Worm (Caenorhabditis elegans): ENCODE measurements around the gene Y53F4B.18.

The Y53F4B.18 gene

ce11 chrII:15111352-15111751, 39.9 kb upstream of the Y53F4B.18 start:
- TF ChIP-seq ceh-82 (tag; optimal IDR thresholded peaks at IDR 0.05) (no peak), php-3 (GFP tag; IDR thresholded peaks at IDR 0.05) (no peak), zip-2 (tag; optimal IDR thresholded peaks at IDR 0.05) (no peak), pqm-1 (tag; optimal IDR thresholded peaks at IDR 0.05) (peak; percentile 35), madf-9 (GFP tag; conservative IDR thresholded peaks at IDR 0.05) (no peak), zfp-3 (GFP tag; conservative IDR thresholded peaks at IDR 0.05) (no peak), dmd-9 (GFP tag; IDR thresholded peaks at IDR 0.05) (no peak), nhr-41 (GFP tag; IDR thresholded peaks at IDR 0.05) (no peak), lin-15B (tag; optimal IDR thresholded peaks at IDR 0.05) (no peak), ceh-62 (tag; optimal IDR thresholded peaks at IDR 0.05) (no peak), hlh-11 (tag; optimal IDR thresholded peaks at IDR 0.05) (peak; percentile 68), pha-4 (GFP tag; IDR thresholded peaks at IDR 0.05) (no peak), pha-4 (tag; optimal IDR thresholded peaks at IDR 0.05) (no peak), unc-39 (tag; optimal IDR thresholded peaks at IDR 0.05) (no peak), dmd-8 (GFP tag; IDR thresholded peaks at IDR 0.05) (no peak), dve-1 (tag; optimal IDR thresholded peaks at IDR 0.05; ENCODE audit: insufficient read depth) (peak; percentile 66), unc-62 (GFP tag; optimal IDR thresholded peaks at IDR 0.05 in 1 of 2) (peak in 1 of 2 experiments; percentile 19), unc-62 (tag; optimal IDR thresholded peaks at IDR 0.05) (no peak), nhr-28 (tag; optimal IDR thresholded peaks at IDR 0.05) (peak; percentile 93), nhr-42 (GFP tag; IDR thresholded peaks at IDR 0.05) (peak; percentile 66; the same call in 1 of the 2 replicates), fos-1 (tag; optimal IDR thresholded peaks at IDR 0.05) (no peak), mep-1 (tag; optimal IDR thresholded peaks at IDR 0.05) (no peak), mdt-29 (GFP tag; IDR thresholded peaks at IDR 0.05) (no peak), tag-97 (GFP tag; IDR thresholded peaks at IDR 0.05) (no peak), daf-8 (GFP tag; IDR thresholded peaks at IDR 0.05) (no peak), tra-1 (GFP tag; IDR thresholded peaks at IDR 0.05) (no peak), nhr-48 (tag; optimal IDR thresholded peaks at IDR 0.05) (no peak), mes-2 (tag; optimal IDR thresholded peaks at IDR 0.05; ENCODE audit: poor library complexity, severe bottlenecking) (peak; percentile 31), egl-43 (GFP tag; IDR thresholded peaks at IDR 0.05) (no peak), zfp-2 (tag; optimal IDR thresholded peaks at IDR 0.05) (no peak), aha-1 (tag) (no peak), F49E8.2 (tag; optimal IDR thresholded peaks at IDR 0.05; ENCODE audit: borderline replicate concordance) (no peak), jun-1 (tag; optimal IDR thresholded peaks at IDR 0.05) (no peak), hif-1 (tag; optimal IDR thresholded peaks at IDR 0.05) (no peak), ceh-28 (tag; optimal IDR thresholded peaks at IDR 0.05) (no peak), skn-1 (tag; optimal IDR thresholded peaks at IDR 0.05) (no peak), ama-1 (optimal IDR thresholded peaks at IDR 0.05) (no peak), daf-19 (GFP tag; conservative IDR thresholded peaks at IDR 0.05) (no peak), gei-8 (GFP tag; optimal IDR thresholded peaks at IDR 0.05) (no peak), mxl-3 (GFP tag; optimal IDR thresholded peaks at IDR 0.05) (peak; percentile 9), nhr-76 (tag; optimal IDR thresholded peaks at IDR 0.05) (no peak), lin-1 (GFP tag; IDR thresholded peaks at IDR 0.05) (0 out of 2 replicates have a peak, but pooled peaks have one; percentile 24), ZK546.5 (tag; optimal IDR thresholded peaks at IDR 0.05) (no peak), R02D3.7 (tag; optimal IDR thresholded peaks at IDR 0.05) (no peak), egl-27 (tag; optimal IDR thresholded peaks at IDR 0.05) (no peak), daf-16 (GFP tag; optimal IDR thresholded peaks at IDR 0.05) (no peak), daf-16 (tag; optimal IDR thresholded peaks at IDR 0.05) (peak; percentile 84), D1046.2 (GFP tag; IDR thresholded peaks at IDR 0.05) (no peak), sdz-12 (GFP tag; optimal IDR thresholded peaks at IDR 0.05) (no peak), spr-3 (GFP tag; optimal IDR thresholded peaks at IDR 0.05) (no peak), hmg-1.1 (GFP tag; IDR thresholded peaks at IDR 0.05) (no peak), madf-5 (GFP tag; IDR thresholded peaks at IDR 0.05) (no peak), hlh-30 (tag; optimal IDR thresholded peaks at IDR 0.05; ENCODE audit: insufficient read depth) (peak; percentile 9), nhr-11 (tag; optimal IDR thresholded peaks at IDR 0.05) (peak; percentile 11)
